Fruit fly (Drosophila melanogaster): ENCODE results near the gene noi.

The noi gene

dm6 chr3R:5547464-5547943 lies 43.8 kb downstream of the noi start, which contains the start of gene CG2519 (continued):
- TF ChIP-seq nom (GFP tag; optimal IDR thresholded peaks at IDR 0.05) (no peak), CG6689 (GFP tag; IDR thresholded peaks at IDR 0.05) (no peak), CG12155 (GFP tag; optimal IDR thresholded peaks at IDR 0.05) (peak; percentile 58), CG6813 (GFP tag; optimal IDR thresholded peaks at IDR 0.05) (no peak), nmo (GFP tag; optimal IDR thresholded peaks at IDR 0.05) (no peak), CG5245 (GFP tag; optimal IDR thresholded peaks at IDR 0.05) (peak; percentile 46), Atf6 (GFP tag; IDR thresholded peaks at IDR 0.05) (peak; percentile 49; the same call in 1 of the 2 replicates), ase (GFP tag; IDR thresholded peaks at IDR 0.05) (peak; percentile 61; the same call in 2 of the 3 replicates), CG11695 (GFP tag; IDR thresholded peaks at IDR 0.05) (0 out of 3 replicates have a peak, but pooled peaks have one; percentile 19), dimm (GFP tag; IDR thresholded peaks at IDR 0.05) (no peak), CG11247 (GFP tag; IDR thresholded peaks at IDR 0.05) (peak; percentile 64), sima (GFP tag; optimal IDR thresholded peaks at IDR 0.05) (no peak), stc (GFP tag; IDR thresholded peaks at IDR 0.05) (peak; percentile 62; the same call in 1 of the 2 replicates), bigmax (GFP tag; optimal IDR thresholded peaks at IDR 0.05) (peak; percentile 66), luna (GFP tag; optimal IDR thresholded peaks at IDR 0.05) (peak; percentile 43), CG15514 (GFP tag; optimal IDR thresholded peaks at IDR 0.05) (peak; percentile 86), CG7928 (GFP tag; optimal IDR thresholded peaks at IDR 0.05) (peak; percentile 98), lab (GFP tag; optimal IDR thresholded peaks at IDR 0.05) (no peak), HLH54F (GFP tag; optimal IDR thresholded peaks at IDR 0.05) (peak; percentile 69), CG5953 (GFP tag; IDR thresholded peaks at IDR 0.05) (no peak), CG11085 (GFP tag; IDR thresholded peaks at IDR 0.05) (peak; percentile 59; the same call in 1 of the 2 replicates), cato (GFP tag; optimal IDR thresholded peaks at IDR 0.05; ENCODE audit: borderline replicate concordance) (no peak), gcm2 (GFP tag; optimal IDR thresholded peaks at IDR 0.05) (no peak), hbn (GFP tag; IDR thresholded peaks at IDR 0.05; ENCODE audit: partially characterized antibody) (peak; percentile 80), CG17829 (tag; optimal IDR thresholded peaks at IDR 0.05) (peak; percentile 61), br (optimal IDR thresholded peaks at IDR 0.05) (no peak), CG42726 (GFP tag; IDR thresholded peaks at IDR 0.05; ENCODE audit: partially characterized antibody) (peak; percentile 94), Dip3 (GFP tag; optimal IDR thresholded peaks at IDR 0.05) (peak; percentile 52), CG7963 (GFP tag; IDR thresholded peaks at IDR 0.05; ENCODE audit: partially characterized antibody) (peak; percentile 89), bab2 (GFP tag; optimal IDR thresholded peaks at IDR 0.05) (peak; percentile 55), Awh (GFP tag; IDR thresholded peaks at IDR 0.05) (0 out of 2 replicates have a peak, but pooled peaks have one; percentile 9), MTF-1 (GFP tag; optimal IDR thresholded peaks at IDR 0.05; ENCODE audit: borderline replicate concordance) (peak; percentile 53), CG16863 (GFP tag; optimal IDR thresholded peaks at IDR 0.05) (peak; percentile 34), H15 (GFP tag; IDR thresholded peaks at IDR 0.05) (peak; percentile 45; the same call in 1 of the 3 replicates), zf30C (GFP tag; optimal IDR thresholded peaks at IDR 0.05) (no peak), CG3726 (GFP tag; IDR thresholded peaks at IDR 0.05) (no peak), CG16813 (GFP tag; IDR thresholded peaks at IDR 0.05; ENCODE audit: partially characterized antibody) (peak; percentile 95), kay (GFP tag; optimal IDR thresholded peaks at IDR 0.05) (no peak), Pdp1 (GFP tag; optimal IDR thresholded peaks at IDR 0.05) (peak in 1 of 2 experiments; percentile 45), lola (GFP tag; optimal IDR thresholded peaks at IDR 0.05) (peak in 1 of 3 experiments; percentile 9), zen2 (GFP tag; IDR thresholded peaks at IDR 0.05; ENCODE audit: partially characterized antibody) (peak; percentile 80; the same call in 2 of the 3 replicates), CG11723 (GFP tag; optimal IDR thresholded peaks at IDR 0.05) (no peak), CG2120 (GFP tag; optimal IDR thresholded peaks at IDR 0.05) (peak; percentile 81), mam (GFP tag; optimal IDR thresholded peaks at IDR 0.05) (peak; percentile 73), fd96Cb (tag; optimal IDR thresholded peaks at IDR 0.05) (no peak), ssp (GFP tag; IDR thresholded peaks at IDR 0.05) (0 out of 2 replicates have a peak, but pooled peaks have one; percentile 29), pum (GFP tag; optimal IDR thresholded peaks at IDR 0.05) (peak; percentile 39), fd102C (GFP tag; optimal IDR thresholded peaks at IDR 0.05) (no peak), tup (GFP tag; optimal IDR thresholded peaks at IDR 0.05) (peak; percentile 14)

Data from whole organism, embryonic.